Fruit fly (Drosophila melanogaster) S2 (cell line): ENCODE measurements around the gene RhoGEF3.
A peak's percentile ranks its signal among the peaks of the same experiment; 100 is the strongest.

Source experiments
- CG8478 ChIP-seq: fragments of >200 bp; optimal IDR thresholded peaks from 2 replicates; lab custom pipeline; 2018
- CTCF ChIP-seq, 2 experiments: fragments of >200 bp; optimal IDR thresholded peaks; 2 replicates each; lab custom pipeline; 2018

The RhoGEF3 gene

dm6 chr3L:339072-339471 is 61.8 kb downstream of the RhoGEF3 start:
- TF ChIP-seq CG8478 = no peak
- no peak for TF ChIP-seq CTCF (optimal IDR thresholded peaks at IDR 0.05; lab: Kevin White, UChicago)

dm6 chr3L:340124-340523 is 62.9 kb downstream of the RhoGEF3 start:
- TF ChIP-seq CTCF (optimal IDR thresholded peaks at IDR 0.05; lab: Kevin White, UChicago) = no peak
- TF ChIP-seq CG8478 = no peak

DNA sequence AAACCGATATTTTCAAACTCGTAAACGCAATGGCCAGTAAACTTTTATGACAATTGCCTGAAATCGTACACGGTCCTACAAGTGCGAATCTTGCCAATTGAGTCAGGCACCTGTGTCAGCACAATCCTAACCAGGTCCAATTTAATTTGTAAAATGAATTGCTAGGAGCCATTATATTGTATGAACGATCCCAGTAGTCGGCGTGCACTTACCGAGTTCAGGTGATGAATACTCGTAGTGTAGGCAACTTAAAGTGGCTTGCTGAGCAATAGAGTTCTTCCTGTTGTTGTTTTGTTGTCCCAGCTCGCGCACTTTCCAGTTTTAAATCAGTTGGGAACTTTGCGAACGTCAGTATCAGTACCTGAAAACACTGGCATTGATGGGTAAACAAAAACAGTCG is 63.3 kb downstream of the RhoGEF3 start:
- TF ChIP-seq CG8478 (no peak), CTCF (optimal IDR thresholded peaks at IDR 0.05; lab: Kevin White, UChicago) (no peak)

dm6 chr3L:341052-341852 is 64.0 kb downstream of the RhoGEF3 start:
- TF ChIP-seq CG8478 = no peak
- no peak for TF ChIP-seq CTCF (optimal IDR thresholded peaks at IDR 0.05; lab: Kevin White, UChicago)

DNA sequence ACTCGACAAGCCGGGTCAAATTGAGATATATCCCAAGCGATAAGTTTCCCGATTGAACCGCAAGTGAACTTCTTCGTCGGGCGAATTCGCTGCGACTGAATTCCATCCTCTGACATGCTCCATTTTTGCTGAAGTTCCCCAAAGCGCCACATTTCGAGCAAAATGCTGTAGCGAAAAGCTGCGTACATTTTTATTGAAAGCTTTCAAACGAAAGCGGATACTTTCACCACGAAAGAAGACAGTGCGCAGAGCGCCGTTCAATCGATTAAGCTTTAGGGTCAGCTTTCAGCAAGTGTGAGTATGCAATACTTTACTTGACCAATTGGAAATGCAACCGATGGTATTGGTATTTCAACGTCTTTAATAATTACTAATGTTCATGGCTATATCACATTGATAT is 65.6 kb downstream of the RhoGEF3 start, which contains the start of gene mthl10:
mthl10 (minus strand) TSS at position 77 of the 400 bp plus-strand sequence.
- peak; percentile 31 to 51 for TF ChIP-seq CTCF (optimal IDR thresholded peaks at IDR 0.05; lab: Kevin White, UChicago)
- no peak for TF ChIP-seq CG8478

- TF ChIP-seq CTCF (optimal IDR thresholded peaks at IDR 0.05; lab: Kevin White, UChicago) (no peak), CG8478 (no peak)
Observed at dm6 chr3L:343316-343715, 66.1 kb downstream of the RhoGEF3 start.

dm6 chr3L:346656-347640 is 69.7 kb downstream of the RhoGEF3 start, which contains the start of gene mth:
mth (minus strand) TSS chr3L:346957.
- peak in 1 of 2 experiments; percentile 5 for TF ChIP-seq CTCF (optimal IDR thresholded peaks at IDR 0.05; lab: Kevin White, UChicago)
- no peak for TF ChIP-seq CG8478

DNA sequence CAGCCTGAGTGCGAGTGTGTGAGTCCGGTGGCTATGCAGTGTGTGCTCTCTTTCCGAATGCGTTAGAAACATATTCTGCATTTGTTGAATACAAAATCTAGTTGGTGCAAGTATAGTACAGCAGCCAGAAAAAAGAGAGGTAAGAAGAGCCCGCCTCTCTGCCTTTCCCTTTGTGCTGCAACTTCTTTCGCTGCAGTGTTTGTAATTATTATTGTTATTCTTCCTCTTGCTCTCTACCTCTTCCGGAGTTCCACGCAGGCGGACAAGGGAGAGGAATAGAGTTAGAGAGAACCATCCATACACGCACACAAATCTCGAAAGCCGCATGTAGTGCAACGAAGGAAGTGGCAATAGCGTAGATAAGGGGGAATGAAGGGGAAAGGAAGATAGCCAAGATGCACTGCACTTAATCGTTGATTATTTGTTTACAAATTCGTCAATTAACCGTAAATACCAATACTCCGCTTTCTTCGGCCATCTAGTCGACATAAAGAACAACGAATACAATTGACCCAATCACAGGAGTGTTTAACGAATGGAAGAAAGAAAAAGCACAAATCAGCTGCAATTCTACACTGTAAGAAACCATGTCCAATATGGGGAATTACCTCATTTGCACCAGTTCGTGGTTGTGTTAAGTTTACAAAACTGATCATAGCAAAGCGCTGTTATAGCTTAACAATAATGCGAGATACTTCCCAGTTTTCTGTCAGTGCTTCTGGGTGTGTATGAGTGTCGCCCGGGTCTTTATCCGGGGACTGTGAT is 70.6 kb downstream of the RhoGEF3 start:
- TF ChIP-seq CTCF (optimal IDR thresholded peaks at IDR 0.05; lab: Kevin White, UChicago) (no peak), CG8478 (no peak)

dm6 chr3L:348406-348743 is 71.1 kb downstream of the RhoGEF3 start:
- TF ChIP-seq CTCF (optimal IDR thresholded peaks at IDR 0.05; lab: Kevin White, UChicago) (no peak), CG8478 (no peak)

dm6 chr3L:349751-350150 is 72.5 kb downstream of the RhoGEF3 start:
- TF ChIP-seq CG8478 (no peak), CTCF (optimal IDR thresholded peaks at IDR 0.05; lab: Kevin White, UChicago) (no peak)

dm6 chr3L:350651-351228 is 73.5 kb downstream of the RhoGEF3 start:
- TF ChIP-seq CTCF (optimal IDR thresholded peaks at IDR 0.05; lab: Kevin White, UChicago) (no peak), CG8478 (no peak)
